Worm (Caenorhabditis elegans) whole organism, midembryonic: ENCODE measurements around the gene dct-7.

Experiments
- T22C8.4 ChIP-seq: fragments of 200-800 bp; sonication (Bioruptor generic); IDR thresholded peaks from 2 replicates; pipeline ENCODE4 v1.3.6; 2022; ENCODE audit warnings: missing genetic modification characterization, missing compliant biosample characterization
- cog-1 ChIP-seq: sonication (generic microtip); optimal IDR thresholded peaks from 2 replicates; lab custom pipeline; 2016; ENCODE audit warnings: missing genetic modification characterization, missing compliant biosample characterization
- flt-1 ChIP-seq: fragments of 200-800 bp; sonication (Bioruptor generic); IDR thresholded peaks from 2 replicates; pipeline ENCODE4 v1.3.6; 2022; ENCODE audit warnings: missing genetic modification characterization, missing compliant biosample characterization
- klf-2 ChIP-seq: fragments of 200-800 bp; sonication (Bioruptor generic); conservative IDR thresholded peaks from 2 replicates; pipeline ENCODE4 v1.3.6; 2022; ENCODE audit warnings: missing genetic modification reagents, missing genetic modification characterization, missing compliant biosample characterization
- med-1 ChIP-seq: sonication (generic microtip); optimal IDR thresholded peaks from 2 replicates; lab custom pipeline; 2017; ENCODE audit warnings: missing genetic modification characterization, mild to moderate bottlenecking, missing compliant biosample characterization, antibody characterized with exemption, missing genetic modification reagents; ENCODE audit not compliant: insufficient read depth
- ref-1 ChIP-seq: fragments of 200-800 bp; sonication (Bioruptor generic); conservative IDR thresholded peaks from 2 replicates; pipeline ENCODE4 v1.3.6; 2022; ENCODE audit warnings: missing genetic modification reagents, missing genetic modification characterization, missing compliant biosample characterization
- tab-1 ChIP-seq: fragments of 200-800 bp; sonication (Bioruptor generic); IDR thresholded peaks from 2 replicates; pipeline ENCODE4 v1.3.6; 2022; ENCODE audit warnings: missing genetic modification characterization, missing compliant biosample characterization
- ztf-23 ChIP-seq: fragments of 200-800 bp; sonication (Bioruptor generic); IDR thresholded peaks from 2 replicates; pipeline ENCODE4 v1.3.6; 2022; ENCODE audit warnings: missing genetic modification reagents, missing genetic modification characterization, missing compliant biosample characterization
- ztf-29 ChIP-seq: fragments of 200-800 bp; sonication (Bioruptor generic); IDR thresholded peaks from 2 replicates; pipeline ENCODE4 v1.3.6; 2022; ENCODE audit warnings: missing genetic modification reagents, missing genetic modification characterization, missing compliant biosample characterization

dct-7 gene

ce11 chrIV:4284020-4284419 lies 6.4 kb downstream of the dct-7 start, which contains the start of gene F15E6.6:
F15E6.6 (minus strand) TSS chrIV:4284120.
- TF ChIP-seq klf-2 (GFP tag; lab: Robert Waterston, UW) (no peak), T22C8.4 (GFP tag; lab: Robert Waterston, UW) (no peak), ref-1 (GFP tag; lab: Robert Waterston, UW) (no peak), ztf-29 (GFP tag; lab: Robert Waterston, UW) (no peak), cog-1 (tag; lab: Kevin White, UChicago) (no peak), tab-1 (GFP tag; lab: Robert Waterston, UW) (no peak), flt-1 (GFP tag; lab: Robert Waterston, UW) (no peak), ztf-23 (GFP tag; lab: Robert Waterston, UW) (no peak), med-1 (GFP tag; lab: Kevin White, UChicago) (no peak)

ce11 chrIV:4277694-4278093 lies 12.7 kb downstream of the dct-7 start, which contains the start of gene nhr-78:
nhr-78 (minus strand) TSS chrIV:4277875.
- TF ChIP-seq klf-2 (GFP tag; lab: Robert Waterston, UW) (no peak), ztf-23 (GFP tag; lab: Robert Waterston, UW) (no peak), cog-1 (tag; lab: Kevin White, UChicago) (no peak), ztf-29 (GFP tag; lab: Robert Waterston, UW) (no peak), med-1 (GFP tag; lab: Kevin White, UChicago) (no peak), tab-1 (GFP tag; lab: Robert Waterston, UW) (no peak), ref-1 (GFP tag; lab: Robert Waterston, UW) (no peak), flt-1 (GFP tag; lab: Robert Waterston, UW) (no peak)

- TF ChIP-seq tab-1 (GFP tag; lab: Robert Waterston, UW): no peak
- TF ChIP-seq cog-1 (tag; lab: Kevin White, UChicago): no peak
- no peak for TF ChIP-seq flt-1 (GFP tag; lab: Robert Waterston, UW)
- no peak for TF ChIP-seq ref-1 (GFP tag; lab: Robert Waterston, UW)
- TF ChIP-seq ztf-29 (GFP tag; lab: Robert Waterston, UW): no peak
- no peak for TF ChIP-seq T22C8.4 (GFP tag; lab: Robert Waterston, UW)
- no peak for TF ChIP-seq klf-2 (GFP tag; lab: Robert Waterston, UW)
- TF ChIP-seq med-1 (GFP tag; lab: Kevin White, UChicago): no peak
- no peak for TF ChIP-seq ztf-23 (GFP tag; lab: Robert Waterston, UW)
Measured at ce11 chrIV:4272167-4272566, 18.2 kb downstream of the dct-7 start, which contains the start of gene F36A4.1. F36A4.1 (plus strand) TSS chrIV:4272467.

- TF ChIP-seq cog-1 (tag; lab: Kevin White, UChicago): no peak
- no peak for TF ChIP-seq tab-1 (GFP tag; lab: Robert Waterston, UW)
- TF ChIP-seq T22C8.4 (GFP tag; lab: Robert Waterston, UW): no peak
- no peak for TF ChIP-seq ztf-29 (GFP tag; lab: Robert Waterston, UW)
- TF ChIP-seq ref-1 (GFP tag; lab: Robert Waterston, UW): no peak
- no peak for TF ChIP-seq flt-1 (GFP tag; lab: Robert Waterston, UW)
- no peak for TF ChIP-seq med-1 (GFP tag; lab: Kevin White, UChicago)
- TF ChIP-seq klf-2 (GFP tag; lab: Robert Waterston, UW): no peak
- no peak for TF ChIP-seq ztf-23 (GFP tag; lab: Robert Waterston, UW)
Measured at ce11 chrIV:4270925-4271324, 19.4 kb downstream of the dct-7 start, which contains the start of gene F36A4.2. F36A4.2 (plus strand) TSS chrIV:4271225.

ce11 chrIV:4269308-4269707 lies 21.1 kb downstream of the dct-7 start, which contains the start of gene F36A4.3:
F36A4.3 (plus strand) TSS chrIV:4269608.
- TF ChIP-seq flt-1 (GFP tag; lab: Robert Waterston, UW): no peak
- TF ChIP-seq cog-1 (tag; lab: Kevin White, UChicago): no peak
- TF ChIP-seq ref-1 (GFP tag; lab: Robert Waterston, UW): no peak
- no peak for TF ChIP-seq med-1 (GFP tag; lab: Kevin White, UChicago)
- TF ChIP-seq klf-2 (GFP tag; lab: Robert Waterston, UW): no peak
- TF ChIP-seq ztf-29 (GFP tag; lab: Robert Waterston, UW): no peak
- no peak for TF ChIP-seq ztf-23 (GFP tag; lab: Robert Waterston, UW)
- TF ChIP-seq tab-1 (GFP tag; lab: Robert Waterston, UW): no peak
- TF ChIP-seq T22C8.4 (GFP tag; lab: Robert Waterston, UW): no peak

ce11 chrIV:4267320-4267719 lies 23.1 kb downstream of the dct-7 start, which contains the start of gene F36A4.4:
F36A4.4 (plus strand) TSS chrIV:4267620.
- TF ChIP-seq ref-1 (GFP tag; lab: Robert Waterston, UW) (no peak), ztf-23 (GFP tag; lab: Robert Waterston, UW) (no peak), ztf-29 (GFP tag; lab: Robert Waterston, UW) (no peak), tab-1 (GFP tag; lab: Robert Waterston, UW) (no peak), klf-2 (GFP tag; lab: Robert Waterston, UW) (no peak), T22C8.4 (GFP tag; lab: Robert Waterston, UW) (no peak), cog-1 (tag; lab: Kevin White, UChicago) (no peak), med-1 (GFP tag; lab: Kevin White, UChicago) (no peak)

ce11 chrIV:4265951-4266350 lies 24.4 kb downstream of the dct-7 start:
- TF ChIP-seq ztf-23 (GFP tag; lab: Robert Waterston, UW): no peak
- no peak for TF ChIP-seq med-1 (GFP tag; lab: Kevin White, UChicago)
- no peak for TF ChIP-seq ref-1 (GFP tag; lab: Robert Waterston, UW)
- TF ChIP-seq ztf-29 (GFP tag; lab: Robert Waterston, UW): no peak
- TF ChIP-seq klf-2 (GFP tag; lab: Robert Waterston, UW): no peak
- TF ChIP-seq T22C8.4 (GFP tag; lab: Robert Waterston, UW): no peak
- no peak for TF ChIP-seq tab-1 (GFP tag; lab: Robert Waterston, UW)
- no peak for TF ChIP-seq cog-1 (tag; lab: Kevin White, UChicago)
- no peak for TF ChIP-seq flt-1 (GFP tag; lab: Robert Waterston, UW)

ce11 chrIV:4265224-4265623 lies 25.1 kb downstream of the dct-7 start, which contains the start of gene F36A4.5:
F36A4.5 (plus strand) TSS chrIV:4265524.
- TF ChIP-seq med-1 (GFP tag; lab: Kevin White, UChicago) (no peak), ref-1 (GFP tag; lab: Robert Waterston, UW) (no peak), klf-2 (GFP tag; lab: Robert Waterston, UW) (no peak), T22C8.4 (GFP tag; lab: Robert Waterston, UW) (no peak), tab-1 (GFP tag; lab: Robert Waterston, UW) (no peak), flt-1 (GFP tag; lab: Robert Waterston, UW) (no peak), cog-1 (tag; lab: Kevin White, UChicago) (no peak), ztf-23 (GFP tag; lab: Robert Waterston, UW) (no peak), ztf-29 (GFP tag; lab: Robert Waterston, UW) (no peak)
